Worm (Caenorhabditis elegans): Measurements from ENCODE around the gene C11G10.1.

Gene C11G10.1

DNA sequence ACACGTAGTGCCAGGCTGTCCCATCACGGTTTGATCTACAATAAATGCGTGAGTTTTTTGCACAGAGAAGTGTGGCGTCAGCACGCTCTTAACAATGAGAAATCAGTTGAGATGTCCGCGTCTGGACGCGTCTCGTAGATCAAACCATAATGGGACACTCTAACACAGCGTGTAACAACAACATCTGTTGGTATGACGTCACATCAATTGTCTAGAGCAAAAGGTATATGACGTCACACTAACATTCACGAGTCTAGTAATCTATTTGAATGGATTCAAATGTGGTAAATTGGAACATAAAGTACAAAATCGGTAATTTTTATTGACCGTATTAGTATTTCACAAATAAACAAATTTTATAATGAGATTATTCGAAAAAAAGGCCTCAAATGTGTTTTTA lies 42.8 kb downstream of the C11G10.1 start:
- TF ChIP-seq C08G9.2 (tag; optimal IDR thresholded peaks at IDR 0.05): no peak

- TF ChIP-seq ceh-24 (tag; optimal IDR thresholded peaks at IDR 0.05): no peak
- TF ChIP-seq pha-2 (tag; optimal IDR thresholded peaks at IDR 0.05): no peak
- TF ChIP-seq nhr-11 (tag; optimal IDR thresholded peaks at IDR 0.05): no peak
- no peak for TF ChIP-seq Y22D7AL.16 (tag; optimal IDR thresholded peaks at IDR 0.05)
- TF ChIP-seq ets-4 (tag; optimal IDR thresholded peaks at IDR 0.05): no peak
- TF ChIP-seq T23F11.4 (GFP tag; optimal IDR thresholded peaks at IDR 0.05): no peak
- no peak for TF ChIP-seq pha-4 (tag; optimal IDR thresholded peaks at IDR 0.05)
- TF ChIP-seq unc-86 (tag; optimal IDR thresholded peaks at IDR 0.05): no peak
- TF ChIP-seq ahr-1 (tag; optimal IDR thresholded peaks at IDR 0.05): no peak
- no peak for TF ChIP-seq ttx-3 (tag; optimal IDR thresholded peaks at IDR 0.05)
- TF ChIP-seq zip-5 (tag; optimal IDR thresholded peaks at IDR 0.05): no peak
- TF ChIP-seq pat-9 (tag; optimal IDR thresholded peaks at IDR 0.05): no peak
- no peak for TF ChIP-seq lin-11 (tag; optimal IDR thresholded peaks at IDR 0.05)
- TF ChIP-seq K09A11.1 (tag; optimal IDR thresholded peaks at IDR 0.05; ENCODE audit: insufficient read depth): no peak
- no peak for TF ChIP-seq ztf-16 (tag; optimal IDR thresholded peaks at IDR 0.05)
Measured at ce11 chrX:15112172-15112571, 46.4 kb downstream of the C11G10.1 start.

- TF ChIP-seq C08G9.2 (tag; optimal IDR thresholded peaks at IDR 0.05): peak; percentile 18
- peak; percentile 21 for TF ChIP-seq ref-2 (tag; optimal IDR thresholded peaks at IDR 0.05)
- no peak for TF ChIP-seq syd-9 (tag; optimal IDR thresholded peaks at IDR 0.05)
- no peak for TF ChIP-seq hlh-8 (tag; optimal IDR thresholded peaks at IDR 0.05)
- peak; percentile 4 for TF ChIP-seq fkh-6 (tag; optimal IDR thresholded peaks at IDR 0.05)
Measured at ce11 chrX:15107747-15108252, 50.7 kb downstream of the C11G10.1 start, which contains the start of gene mlt-9. TSS of gene mlt-9 (minus strand) at chrX:15107797.
